Fruit fly (Drosophila melanogaster) Kc167 (cell line): ENCODE results near the gene CG8924.

Experiments used
- Myc ChIP-seq: fragments of >200 bp; optimal IDR thresholded peaks from 2 replicates; lab custom pipeline; 2017; ENCODE audit warnings: missing external identifiers
- Sin3A ChIP-seq: fragments of >200 bp; optimal IDR thresholded peaks from 2 replicates; lab custom pipeline; 2018; ENCODE audit warnings: missing external identifiers
- h ChIP-seq: fragments of >200 bp; optimal IDR thresholded peaks from 3 replicates; lab custom pipeline; 2018; ENCODE audit warnings: missing external identifiers
- insv ChIP-seq: fragments of >200 bp; optimal IDR thresholded peaks from 3 replicates; lab custom pipeline; 2018; ENCODE audit warnings: missing external identifiers
- psq ChIP-seq: fragments of >200 bp; optimal IDR thresholded peaks from 2 replicates; lab custom pipeline; 2017; ENCODE audit warnings: missing external identifiers
- ttk ChIP-seq: sonication (Bioruptor generic); optimal IDR thresholded peaks from 2 replicates; lab custom pipeline; 2017; ENCODE audit warnings: missing external identifiers

CG8924 gene

DNA sequence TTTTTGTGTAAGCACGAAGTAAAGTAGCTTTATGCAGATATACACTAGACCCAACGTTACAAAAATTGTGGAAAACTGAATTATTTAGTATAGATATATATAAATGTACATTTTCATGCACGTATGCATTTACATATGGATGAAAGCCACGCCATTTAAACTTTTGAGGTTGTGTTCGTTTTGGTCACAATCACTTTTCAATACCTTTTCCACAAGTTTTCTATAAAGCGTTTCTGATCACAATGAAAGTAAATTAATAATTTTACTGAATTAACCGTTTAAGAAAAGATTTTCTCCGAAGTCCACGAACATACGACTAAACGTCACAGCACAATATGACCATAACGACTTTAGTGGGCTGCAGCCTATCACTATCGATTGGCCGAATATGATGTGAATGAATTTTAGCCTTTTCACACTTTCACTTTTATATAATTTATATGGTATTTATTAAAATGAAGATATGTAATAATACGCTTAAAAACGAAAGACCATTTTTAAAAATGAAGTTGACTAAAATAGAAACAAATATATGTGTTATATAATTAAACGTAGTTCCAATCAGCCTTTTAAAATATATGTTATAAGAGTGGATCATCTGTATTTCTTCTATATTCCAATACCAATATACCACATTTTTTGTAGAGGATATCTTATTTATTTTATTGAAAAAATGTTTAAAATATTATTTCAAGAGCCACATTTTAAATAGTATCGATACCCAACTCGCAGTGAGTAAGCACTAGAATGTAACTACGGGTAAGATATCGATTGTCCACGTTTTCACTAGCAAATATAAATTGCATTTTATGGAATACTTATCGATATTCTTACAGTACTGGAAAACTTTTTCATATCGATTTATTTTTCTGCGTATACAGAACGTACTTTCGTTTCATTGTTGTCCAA is 51.0 kb downstream of the CG8924 start, which contains the start of the genes CG46312, eIF5 and exd:
TSS of gene CG46312 (minus strand) at position 357 of the 909 bp plus-strand sequence.
TSS of gene eIF5 (minus strand) at position 357 of the 909 bp plus-strand sequence.
TSS of gene exd (plus strand) at position 851 of the 909 bp plus-strand sequence.
- TF ChIP-seq h (lab: Kevin White, UChicago) (no peak), insv (lab: Kevin White, UChicago) (no peak), Sin3A (lab: Kevin White, UChicago) (no peak), ttk (lab: Kevin White, UChicago) (no peak), psq (lab: Kevin White, UChicago) (no peak), Myc (lab: Kevin White, UChicago) (no peak)

- TF ChIP-seq insv (lab: Kevin White, UChicago): no peak
- TF ChIP-seq psq (lab: Kevin White, UChicago): no peak
- no peak for TF ChIP-seq h (lab: Kevin White, UChicago)
- no peak for TF ChIP-seq ttk (lab: Kevin White, UChicago)
- no peak for TF ChIP-seq Sin3A (lab: Kevin White, UChicago)
- no peak for TF ChIP-seq Myc (lab: Kevin White, UChicago)
Measured at dm6 chrX:15992527-15992897, 51.6 kb downstream of the CG8924 start.
